Fruit fly (Drosophila melanogaster) whole organism, embryonic: Measurements from ENCODE around the gene Srg3.

Experiments
- Antp ChIP-seq: fragments of 200-800 bp; sonication (Bioruptor generic); optimal IDR thresholded peaks from 3 replicates; lab custom pipeline; 2016; ENCODE audit warnings: missing biosample characterization, missing genetic modification characterization
- Bgb ChIP-seq: fragments of 200-800 bp; sonication (Bioruptor generic); IDR thresholded peaks from 2 replicates; pipeline ENCODE4 v1.3.6; 2022; ENCODE audit warnings: missing biosample characterization, missing genetic modification characterization; ENCODE audit not compliant: partially characterized antibody
- CG10462 ChIP-seq: fragments of 200-800 bp; sonication (Bioruptor generic); optimal IDR thresholded peaks from 2 replicates; lab custom pipeline; 2016; ENCODE audit warnings: missing biosample characterization, missing genetic modification characterization
- CG11723 ChIP-seq: fragments of 200-800 bp; sonication (Bioruptor generic); optimal IDR thresholded peaks from 2 replicates; lab custom pipeline; 2017; ENCODE audit warnings: missing biosample characterization, mild to moderate bottlenecking, missing genetic modification characterization
- CG12659 ChIP-seq: fragments of 200-800 bp; sonication (Bioruptor generic); optimal IDR thresholded peaks from 3 replicates; lab custom pipeline; 2017; ENCODE audit warnings: mild to moderate bottlenecking, missing biosample characterization, missing genetic modification reagents, missing genetic modification characterization
- CG14441 ChIP-seq: fragments of 200-800 bp; sonication (Bioruptor generic); IDR thresholded peaks from 2 replicates; pipeline ENCODE4 v1.3.6; 2022; ENCODE audit warnings: missing biosample characterization, missing genetic modification characterization
- CG14667 ChIP-seq: fragments of 200-800 bp; sonication (Bioruptor generic); IDR thresholded peaks from 2 replicates; pipeline ENCODE4 v1.3.6; 2022; ENCODE audit warnings: missing biosample characterization, missing genetic modification characterization
- CG16815 ChIP-seq: fragments of 200-800 bp; sonication (Bioruptor generic); optimal IDR thresholded peaks from 3 replicates; lab custom pipeline; 2017; ENCODE audit warnings: missing biosample characterization, mild to moderate bottlenecking, missing genetic modification characterization
- CG16863 ChIP-seq: fragments of 200-800 bp; sonication (Bioruptor generic); optimal IDR thresholded peaks from 3 replicates; lab custom pipeline; 2016; ENCODE audit warnings: missing biosample characterization, missing genetic modification characterization
- CG17568 ChIP-seq: fragments of 200-800 bp; sonication (Bioruptor generic); optimal IDR thresholded peaks from 2 replicates; lab custom pipeline; 2018; ENCODE audit warnings: missing biosample characterization, mild to moderate bottlenecking, missing genetic modification characterization, moderate library complexity
- CG32532 ChIP-seq: fragments of 200-800 bp; sonication (Bioruptor generic); IDR thresholded peaks from 2 replicates; pipeline ENCODE4 v1.3.6; 2022; ENCODE audit warnings: missing biosample characterization, missing genetic modification characterization
- CG6272 ChIP-seq: fragments of 200-800 bp; sonication (Bioruptor generic); IDR thresholded peaks from 2 replicates; pipeline ENCODE4 v1.3.6; 2022; ENCODE audit warnings: missing biosample characterization, missing genetic modification characterization
- CG6813 ChIP-seq: fragments of 200-800 bp; sonication (Bioruptor generic); optimal IDR thresholded peaks from 2 replicates; lab custom pipeline; 2017; ENCODE audit warnings: missing biosample characterization, missing genetic modification characterization, mild to moderate bottlenecking, moderate library complexity, missing genetic modification reagents
- CG7271 ChIP-seq: fragments of 200-800 bp; sonication (Bioruptor generic); optimal IDR thresholded peaks from 2 replicates; lab custom pipeline; 2018; ENCODE audit warnings: missing biosample characterization, mild to moderate bottlenecking, missing genetic modification characterization, moderate library complexity
- CG7357 ChIP-seq: fragments of 200-800 bp; sonication (Bioruptor generic); IDR thresholded peaks from 3 replicates; pipeline ENCODE4 v1.3.6; 2022; ENCODE audit warnings: missing biosample characterization, missing genetic modification characterization
- CG7786 ChIP-seq: fragments of 200-800 bp; sonication (Bioruptor generic); optimal IDR thresholded peaks from 2 replicates; lab custom pipeline; 2016; ENCODE audit warnings: missing biosample characterization, missing genetic modification characterization
- CG9797 ChIP-seq: fragments of 200-800 bp; sonication (Bioruptor generic); optimal IDR thresholded peaks from 3 replicates; lab custom pipeline; 2018; ENCODE audit warnings: missing biosample characterization, mild to moderate bottlenecking, missing genetic modification characterization
- CG9817 ChIP-seq: fragments of 200-800 bp; sonication (Bioruptor generic); optimal IDR thresholded peaks from 2 replicates; lab custom pipeline; 2018; ENCODE audit warnings: missing biosample characterization, mild to moderate bottlenecking, missing genetic modification characterization, moderate library complexity
- CTCF ChIP-seq: fragments of 200-800 bp; sonication (Bioruptor generic); optimal IDR thresholded peaks from 2 replicates; lab custom pipeline; 2017; ENCODE audit warnings: missing biosample characterization, mild to moderate bottlenecking, missing genetic modification characterization, moderate library complexity
- CkIIα-i1 ChIP-seq: fragments of 200-800 bp; sonication (Bioruptor generic); IDR thresholded peaks from 2 replicates; pipeline ENCODE4 v1.3.6; 2022; ENCODE audit warnings: missing biosample characterization, missing genetic modification characterization
- D ChIP-seq, 2 experiments: fragments of 200-800 bp in 1 of 2; fragments of >200 bp in 1 of 2; sonication (Bioruptor generic) in 1 of 2; optimal IDR thresholded peaks; 2 replicates in 1 of 2; 3 replicates in 1 of 2; lab custom pipeline; 2017; ENCODE audit warnings: mild to moderate bottlenecking in 1 of 2, missing biosample characterization in 1 of 2, missing genetic modification characterization in 1 of 2, missing genetic modification reagents in 1 of 2
- Deaf1 ChIP-seq: fragments of 200-800 bp; optimal IDR thresholded peaks from 3 replicates; lab custom pipeline; 2019; ENCODE audit warnings: missing biosample characterization, mild to moderate bottlenecking, missing genetic modification characterization, moderate library complexity
- E2f2 ChIP-seq: fragments of 200-800 bp; sonication (Bioruptor generic); IDR thresholded peaks from 2 replicates; pipeline ENCODE4 v1.3.6; 2022; ENCODE audit warnings: missing biosample characterization, missing genetic modification characterization
- H15 ChIP-seq: fragments of 200-800 bp; sonication (Bioruptor generic); IDR thresholded peaks from 3 replicates; pipeline ENCODE4 v1.3.6; 2022; ENCODE audit warnings: missing biosample characterization, missing genetic modification characterization
- H2.0 ChIP-seq: fragments of 200-800 bp; sonication (Bioruptor generic); IDR thresholded peaks from 2 replicates; pipeline ENCODE4 v1.3.6; 2022; ENCODE audit warnings: missing biosample characterization, missing genetic modification characterization
- MTF-1 ChIP-seq: fragments of 200-800 bp; sonication (Bioruptor generic); optimal IDR thresholded peaks from 2 replicates; lab custom pipeline; 2018; ENCODE audit warnings: missing biosample characterization, mild to moderate bottlenecking, missing genetic modification characterization, borderline replicate concordance
- Max ChIP-seq: fragments of 200-800 bp; sonication (Bioruptor generic); optimal IDR thresholded peaks from 2 replicates; lab custom pipeline; 2016; ENCODE audit warnings: missing biosample characterization, mild to moderate bottlenecking, missing genetic modification characterization
- NK7.1 ChIP-seq: fragments of 200-800 bp; sonication (Bioruptor generic); optimal IDR thresholded peaks from 3 replicates; lab custom pipeline; 2016; ENCODE audit warnings: missing biosample characterization, missing genetic modification characterization
- Opbp ChIP-seq: fragments of 200-800 bp; sonication (Bioruptor generic); IDR thresholded peaks from 3 replicates; pipeline ENCODE4 v1.3.6; 2022; ENCODE audit warnings: missing biosample characterization, missing genetic modification characterization; ENCODE audit not compliant: partially characterized antibody
- PHDP ChIP-seq: fragments of 200-800 bp; sonication (Bioruptor generic); optimal IDR thresholded peaks from 3 replicates; lab custom pipeline; 2018; ENCODE audit warnings: missing biosample characterization, mild to moderate bottlenecking, missing genetic modification characterization, moderate library complexity
- Sry-β ChIP-seq: fragments of 200-800 bp; sonication (Bioruptor generic); optimal IDR thresholded peaks from 2 replicates; lab custom pipeline; 2018; ENCODE audit warnings: missing biosample characterization, mild to moderate bottlenecking, missing genetic modification characterization, moderate library complexity
- Ssrp ChIP-seq: fragments of 200-800 bp; sonication (Bioruptor generic); optimal IDR thresholded peaks from 2 replicates; lab custom pipeline; 2018; ENCODE audit warnings: missing biosample characterization, mild to moderate bottlenecking, missing genetic modification characterization, moderate library complexity
- bbx ChIP-seq: fragments of 200-800 bp; sonication (Bioruptor generic); IDR thresholded peaks from 2 replicates; pipeline ENCODE4 v1.3.6; 2022; ENCODE audit warnings: missing biosample characterization, missing genetic modification characterization; ENCODE audit not compliant: partially characterized antibody
- bsh ChIP-seq, 2 experiments: fragments of 200-800 bp; sonication (Bioruptor generic); optimal IDR thresholded peaks; 2 replicates each; lab custom pipeline; 2017 to 2018; ENCODE audit warnings: mild to moderate bottlenecking in 2 of 2, missing biosample characterization in 2 of 2, missing genetic modification characterization in 2 of 2, moderate library complexity in 1 of 2
- cad ChIP-seq: fragments of >200 bp; optimal IDR thresholded peaks from 2 replicates; lab custom pipeline; 2017; ENCODE audit warnings: missing biosample characterization, missing genetic modification characterization
- crol ChIP-seq: fragments of 200-800 bp; sonication (Bioruptor generic); IDR thresholded peaks from 2 replicates; pipeline ENCODE4 v1.3.6; 2022; ENCODE audit warnings: missing biosample characterization, missing genetic modification characterization
- crp ChIP-seq, 2 experiments: fragments of 200-800 bp; sonication (Bioruptor generic); optimal IDR thresholded peaks; 2 replicates in 1 of 2; 3 replicates in 1 of 2; lab custom pipeline; 2017; ENCODE audit warnings: missing biosample characterization in 2 of 2, missing genetic modification characterization in 2 of 2, mild to moderate bottlenecking in 1 of 2, moderate library complexity in 1 of 2
- da ChIP-seq: fragments of 200-800 bp; sonication (Bioruptor generic); optimal IDR thresholded peaks from 2 replicates; lab custom pipeline; 2016; ENCODE audit warnings: missing biosample characterization, missing genetic modification characterization
- dan ChIP-seq: fragments of 200-800 bp; sonication (Bioruptor generic); IDR thresholded peaks from 2 replicates; pipeline ENCODE4 v1.3.6; 2022; ENCODE audit warnings: missing biosample characterization, missing genetic modification characterization
- dpn ChIP-seq, 2 experiments: fragments of 200-800 bp; sonication (Bioruptor generic); optimal IDR thresholded peaks; 3 replicates each; lab custom pipeline; 2016; ENCODE audit warnings: missing biosample characterization in 2 of 2, missing genetic modification characterization in 2 of 2
- gro ChIP-seq: fragments of 200-800 bp; sonication (Bioruptor generic); optimal IDR thresholded peaks from 2 replicates; lab custom pipeline; 2016; ENCODE audit warnings: missing biosample characterization, missing genetic modification characterization
- hth ChIP-seq: fragments of >200 bp; optimal IDR thresholded peaks from 2 replicates; lab custom pipeline; 2017; ENCODE audit warnings: inconsistent platforms
- nom ChIP-seq: fragments of 200-800 bp; sonication (Bioruptor generic); optimal IDR thresholded peaks from 2 replicates; lab custom pipeline; 2017; ENCODE audit warnings: missing biosample characterization, missing genetic modification characterization, mild to moderate bottlenecking, moderate library complexity, missing genetic modification reagents
- rib ChIP-seq: fragments of 200-800 bp; sonication (Bioruptor generic); IDR thresholded peaks from 2 replicates; pipeline ENCODE4 v1.3.6; 2022; ENCODE audit warnings: missing biosample characterization, missing genetic modification characterization
- run ChIP-seq: fragments of 200-800 bp; sonication (Bioruptor generic); optimal IDR thresholded peaks from 3 replicates; lab custom pipeline; 2018; ENCODE audit warnings: missing biosample characterization, mild to moderate bottlenecking, missing genetic modification characterization
- slbo ChIP-seq: fragments of 200-800 bp; sonication (Bioruptor generic); IDR thresholded peaks from 2 replicates; pipeline ENCODE4 v1.3.6; 2022; ENCODE audit warnings: missing biosample characterization, missing genetic modification characterization
- stwl ChIP-seq: fragments of 200-800 bp; sonication (Bioruptor generic); optimal IDR thresholded peaks from 3 replicates; lab custom pipeline; 2018; ENCODE audit warnings: missing biosample characterization, mild to moderate bottlenecking, missing genetic modification characterization, moderate library complexity
- tap ChIP-seq: fragments of 200-800 bp; optimal IDR thresholded peaks from 3 replicates; lab custom pipeline; 2019; ENCODE audit warnings: missing biosample characterization, mild to moderate bottlenecking, missing genetic modification characterization, moderate library complexity
- wdn ChIP-seq: fragments of 200-800 bp; sonication (Bioruptor generic); IDR thresholded peaks from 2 replicates; pipeline ENCODE4 v1.3.6; 2022; ENCODE audit warnings: missing biosample characterization, missing genetic modification characterization

The Srg3 gene

DNA sequence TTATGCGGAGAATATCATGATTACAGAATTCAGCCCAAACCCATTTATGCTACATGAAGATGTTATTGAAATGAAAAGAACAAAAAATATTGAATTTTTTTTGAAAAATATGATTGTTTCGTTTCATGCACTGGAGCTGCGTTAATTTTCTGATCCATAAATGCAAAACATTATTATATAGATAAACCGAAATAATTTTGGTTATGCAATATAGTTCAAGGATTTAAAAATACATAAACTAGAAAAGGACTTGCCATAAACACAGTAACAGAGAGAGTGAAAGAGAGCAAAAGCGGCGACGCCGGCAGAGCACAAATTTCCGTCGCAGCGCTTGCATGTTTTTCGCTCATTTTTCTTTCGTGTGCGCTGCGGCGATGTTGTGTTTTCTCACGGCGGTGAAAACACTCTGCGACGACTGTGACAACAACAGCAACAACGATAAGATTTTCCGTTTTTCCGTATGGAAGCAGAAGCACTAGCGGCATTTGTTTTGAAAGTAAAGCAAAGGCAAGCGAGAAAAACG, 19.3 kb downstream of the Srg3 start (continued):
- TF ChIP-seq bsh (GFP tag; optimal IDR thresholded peaks at IDR 0.05; lab: Kevin White, UChicago): peak; percentile 84 to 92
- TF ChIP-seq Antp (GFP tag; lab: Kevin White, UChicago): peak; percentile 48
- TF ChIP-seq CG9797: peak; percentile 4
- peak; percentile 46 for TF ChIP-seq CG7786 (GFP tag; lab: Kevin White, UChicago)
- no peak for TF ChIP-seq CG6272 (GFP tag; lab: Robert Waterston, UW)
- peak; percentile 57; the same call in 1 of the 2 replicates for TF ChIP-seq E2f2 (GFP tag; lab: Robert Waterston, UW)
- peak; percentile 81 for TF ChIP-seq CG11723 (GFP tag; lab: Kevin White, UChicago)
- peak; percentile 12 for TF ChIP-seq stwl
- TF ChIP-seq rib (GFP tag; lab: Robert Waterston, UW): no peak
- TF ChIP-seq CG32532 (GFP tag; lab: Robert Waterston, UW): peak; percentile 73; the same call in 1 of the 2 replicates
- peak; percentile 86 for TF ChIP-seq tap (tag; lab: Kevin White, UChicago)
- TF ChIP-seq Deaf1 (tag; lab: Kevin White, UChicago): peak; percentile 74
- TF ChIP-seq H2.0 (GFP tag; lab: Robert Waterston, UW): peak; percentile 65
- 0 out of 2 replicates have a peak, but pooled peaks have one; percentile 22 for TF ChIP-seq CG14667 (GFP tag; lab: Robert Waterston, UW)
- peak; percentile 76 for TF ChIP-seq gro
- peak; percentile 95 for TF ChIP-seq PHDP (tag; lab: Kevin White, UChicago)
- TF ChIP-seq CG17568 (GFP tag; lab: Kevin White, UChicago): peak; percentile 83
- TF ChIP-seq Ssrp (tag; lab: Kevin White, UChicago): peak; percentile 91
- TF ChIP-seq D (optimal IDR thresholded peaks at IDR 0.05; lab: Kevin White, UChicago): no peak
- TF ChIP-seq D (GFP tag; optimal IDR thresholded peaks at IDR 0.05; lab: Kevin White, UChicago): peak; percentile 91
- TF ChIP-seq Max (GFP tag; lab: Kevin White, UChicago): peak; percentile 90
- peak; percentile 59 for TF ChIP-seq NK7.1
- TF ChIP-seq H15 (GFP tag; lab: Robert Waterston, UW): peak; percentile 58; the same call in 1 of the 3 replicates
- TF ChIP-seq crol (GFP tag; lab: Robert Waterston, UW): no peak; the same call in 1 of the 2 replicates
- TF ChIP-seq dan (GFP tag; lab: Robert Waterston, UW): no peak
- TF ChIP-seq crp (GFP tag; optimal IDR thresholded peaks at IDR 0.05; lab: Kevin White, UChicago): peak in 1 of 2 experiments; percentile 21
- peak; percentile 82 for TF ChIP-seq MTF-1 (GFP tag; lab: Kevin White, UChicago)
- TF ChIP-seq CG9817 (tag; lab: Kevin White, UChicago): peak; percentile 79
- TF ChIP-seq CG7271: peak; percentile 49
- TF ChIP-seq da (GFP tag; lab: Kevin White, UChicago): no peak
- peak; percentile 70 for TF ChIP-seq slbo (GFP tag; lab: Robert Waterston, UW)
- TF ChIP-seq CG10462 (GFP tag; lab: Kevin White, UChicago): peak; percentile 64
- peak; percentile 92 for TF ChIP-seq CG6813 (GFP tag; lab: Kevin White, UChicago)
- TF ChIP-seq CG16863 (GFP tag; lab: Kevin White, UChicago): peak; percentile 71
- no peak for TF ChIP-seq CkIIα-i1 (GFP tag; lab: Robert Waterston, UW)
- peak; percentile 53; the same call in 2 of the 3 replicates for TF ChIP-seq Opbp (GFP tag; lab: Robert Waterston, UW)
- peak; percentile 86 for TF ChIP-seq CG12659 (GFP tag; lab: Kevin White, UChicago)
- peak; percentile 77 for TF ChIP-seq nom (GFP tag; lab: Kevin White, UChicago)
- peak; percentile 64; the same call in 2 of the 3 replicates for TF ChIP-seq CG7357 (GFP tag; lab: Robert Waterston, UW)
- peak; percentile 54 for TF ChIP-seq Sry-β (GFP tag; lab: Kevin White, UChicago)
- TF ChIP-seq bbx (GFP tag; lab: Robert Waterston, UW): peak; percentile 72
- peak; percentile 36; the same call in 1 of the 2 replicates for TF ChIP-seq Bgb
- TF ChIP-seq dpn (GFP tag; optimal IDR thresholded peaks at IDR 0.05; lab: Kevin White, UChicago): peak; percentile 73 to 77
- TF ChIP-seq cad (GFP tag; lab: Kevin White, UChicago): no peak
- TF ChIP-seq CTCF: peak; percentile 53
- no peak for TF ChIP-seq hth (lab: Kevin White, UChicago)
- peak; percentile 50 for TF ChIP-seq wdn (GFP tag; lab: Robert Waterston, UW)
- peak; percentile 89 for TF ChIP-seq run
- TF ChIP-seq CG16815 (GFP tag; lab: Kevin White, UChicago): peak; percentile 70
- peak; percentile 42; the same call in 1 of the 2 replicates for TF ChIP-seq CG14441 (GFP tag; lab: Robert Waterston, UW)
